Fruit fly (Drosophila melanogaster) whole organism, embryonic: Measurements from ENCODE around the gene Ns1.
A peak's percentile ranks its signal among the peaks of the same experiment; 100 is the strongest.

Source experiments
- Atf-2 ChIP-seq: fragments of 200-800 bp; sonication (Bioruptor generic); optimal IDR thresholded peaks from 2 replicates; lab custom pipeline; 2016; ENCODE audit warnings: missing biosample characterization, missing genetic modification characterization
- B-H2 ChIP-seq: fragments of 200-800 bp; sonication (Bioruptor generic); optimal IDR thresholded peaks from 2 replicates; lab custom pipeline; 2018; ENCODE audit warnings: missing biosample characterization, mild to moderate bottlenecking, missing genetic modification characterization
- Bgb ChIP-seq: fragments of 200-800 bp; sonication (Bioruptor generic); IDR thresholded peaks from 2 replicates; pipeline ENCODE4 v1.3.6; 2022; ENCODE audit warnings: missing biosample characterization, missing genetic modification characterization; ENCODE audit not compliant: partially characterized antibody
- CG10543 ChIP-seq: fragments of 200-800 bp; sonication (Bioruptor generic); optimal IDR thresholded peaks from 3 replicates; lab custom pipeline; 2017; ENCODE audit warnings: missing biosample characterization, mild to moderate bottlenecking, missing genetic modification characterization, moderate library complexity
- CG11398 ChIP-seq: fragments of 200-800 bp; sonication (Bioruptor generic); optimal IDR thresholded peaks from 2 replicates; lab custom pipeline; 2016; ENCODE audit warnings: missing biosample characterization, missing genetic modification characterization
- CG13123 ChIP-seq: fragments of 200-800 bp; sonication (Bioruptor generic); optimal IDR thresholded peaks from 2 replicates; lab custom pipeline; 2016; ENCODE audit warnings: missing biosample characterization, missing genetic modification characterization
- CG13424 ChIP-seq: fragments of 200-800 bp; sonication (Bioruptor generic); optimal IDR thresholded peaks from 2 replicates; lab custom pipeline; 2019; ENCODE audit warnings: missing biosample characterization, mild to moderate bottlenecking, missing genetic modification characterization, moderate library complexity
- CG14441 ChIP-seq: fragments of 200-800 bp; sonication (Bioruptor generic); IDR thresholded peaks from 2 replicates; pipeline ENCODE4 v1.3.6; 2022; ENCODE audit warnings: missing biosample characterization, missing genetic modification characterization
- CG17359 ChIP-seq: fragments of 200-800 bp; sonication (Bioruptor generic); optimal IDR thresholded peaks from 3 replicates; lab custom pipeline; 2018; ENCODE audit warnings: missing biosample characterization, mild to moderate bottlenecking, missing genetic modification characterization, moderate library complexity
- CG2116 ChIP-seq: fragments of 200-800 bp; sonication (Bioruptor generic); optimal IDR thresholded peaks from 3 replicates; lab custom pipeline; 2018; ENCODE audit warnings: missing biosample characterization, mild to moderate bottlenecking, missing genetic modification characterization
- CG2678 ChIP-seq: fragments of 200-800 bp; sonication (Bioruptor generic); optimal IDR thresholded peaks from 3 replicates; lab custom pipeline; 2019; ENCODE audit warnings: missing biosample characterization, mild to moderate bottlenecking, missing genetic modification characterization, moderate library complexity
- CG32532 ChIP-seq: fragments of 200-800 bp; sonication (Bioruptor generic); IDR thresholded peaks from 2 replicates; pipeline ENCODE4 v1.3.6; 2022; ENCODE audit warnings: missing biosample characterization, missing genetic modification characterization
- CG3281 ChIP-seq: fragments of 200-800 bp; sonication (Bioruptor generic); optimal IDR thresholded peaks from 3 replicates; lab custom pipeline; 2017; ENCODE audit warnings: missing biosample characterization, mild to moderate bottlenecking, missing genetic modification characterization
- CG33213 ChIP-seq: fragments of 200-800 bp; sonication (Bioruptor generic); optimal IDR thresholded peaks from 3 replicates; lab custom pipeline; 2016; ENCODE audit warnings: missing biosample characterization, missing genetic modification characterization
- CG34224 ChIP-seq: fragments of 200-800 bp; sonication (Bioruptor generic); IDR thresholded peaks from 3 replicates; pipeline ENCODE4 v1.3.6; 2022; ENCODE audit warnings: missing biosample characterization, missing genetic modification characterization; ENCODE audit not compliant: partially characterized antibody
- CG4360 ChIP-seq: fragments of 200-800 bp; sonication (Bioruptor generic); IDR thresholded peaks from 2 replicates; pipeline ENCODE4 v1.3.6; 2022; ENCODE audit warnings: missing biosample characterization, missing genetic modification characterization
- CG43689 ChIP-seq: fragments of 200-800 bp; sonication (Bioruptor generic); IDR thresholded peaks from 2 replicates; pipeline ENCODE4 v1.3.6; 2022; ENCODE audit warnings: missing biosample characterization, missing genetic modification characterization
- CG6175 ChIP-seq: fragments of 200-800 bp; sonication (Bioruptor generic); IDR thresholded peaks from 3 replicates; pipeline ENCODE4 v1.3.6; 2022; ENCODE audit warnings: missing biosample characterization, missing genetic modification characterization
- CG6791 ChIP-seq: fragments of 200-800 bp; sonication (Bioruptor generic); IDR thresholded peaks from 3 replicates; pipeline ENCODE4 v1.3.6; 2022; ENCODE audit warnings: missing biosample characterization, missing genetic modification characterization; ENCODE audit not compliant: partially characterized antibody
- CG9817 ChIP-seq: fragments of 200-800 bp; sonication (Bioruptor generic); optimal IDR thresholded peaks from 2 replicates; lab custom pipeline; 2018; ENCODE audit warnings: missing biosample characterization, mild to moderate bottlenecking, missing genetic modification characterization, moderate library complexity
- Dbx ChIP-seq: fragments of 200-800 bp; sonication (Bioruptor generic); IDR thresholded peaks from 3 replicates; pipeline ENCODE4 v1.3.6; 2022; ENCODE audit warnings: missing biosample characterization, missing genetic modification characterization
- Dp ChIP-seq: fragments of 200-800 bp; sonication (Bioruptor generic); optimal IDR thresholded peaks from 2 replicates; lab custom pipeline; 2018; ENCODE audit warnings: missing biosample characterization, mild to moderate bottlenecking, missing genetic modification characterization, moderate library complexity
- Ets65A ChIP-seq: fragments of 200-800 bp; sonication (Bioruptor generic); peaks from one replicate; lab custom pipeline; 2016; ENCODE audit warnings: missing biosample characterization, missing genetic modification characterization
- Hmr ChIP-seq: fragments of 200-800 bp; sonication (Bioruptor generic); optimal IDR thresholded peaks from 3 replicates; lab custom pipeline; 2017; ENCODE audit warnings: mild to moderate bottlenecking, missing biosample characterization, missing genetic modification reagents, missing genetic modification characterization
- Med ChIP-seq: fragments of 200-800 bp; sonication (Bioruptor generic); peaks from one replicate; lab custom pipeline; 2016; ENCODE audit warnings: missing biosample characterization, missing genetic modification characterization, mild to moderate bottlenecking, inconsistent platforms, moderate library complexity
- Meics ChIP-seq: fragments of 200-800 bp; sonication (Bioruptor generic); optimal IDR thresholded peaks from 2 replicates; lab custom pipeline; 2017; ENCODE audit warnings: missing biosample characterization, mild to moderate bottlenecking, missing genetic modification characterization
- Myb ChIP-seq: fragments of 200-800 bp; sonication (Bioruptor generic); optimal IDR thresholded peaks from 2 replicates; lab custom pipeline; 2016; ENCODE audit warnings: missing biosample characterization, missing genetic modification characterization
- Pdp1 ChIP-seq, 2 experiments: fragments of 200-800 bp; sonication (Bioruptor generic); optimal IDR thresholded peaks; 3 replicates each; lab custom pipeline; 2016; ENCODE audit warnings: missing biosample characterization in 2 of 2, missing genetic modification characterization in 2 of 2, mild to moderate bottlenecking in 1 of 2, moderate library complexity in 1 of 2
- Scr ChIP-seq: fragments of 200-800 bp; sonication (Bioruptor generic); IDR thresholded peaks from 2 replicates; pipeline ENCODE4 v1.3.6; 2022; ENCODE audit warnings: missing biosample characterization, missing genetic modification characterization; ENCODE audit not compliant: partially characterized antibody
- Sin3A ChIP-seq: fragments of >200 bp; optimal IDR thresholded peaks from 2 replicates; lab custom pipeline; 2018
- ewg ChIP-seq: fragments of 200-800 bp; sonication (Bioruptor generic); optimal IDR thresholded peaks from 3 replicates; lab custom pipeline; 2017; ENCODE audit warnings: mild to moderate bottlenecking, missing biosample characterization, missing genetic modification reagents, missing genetic modification characterization
- fd96Cb ChIP-seq: fragments of 200-800 bp; sonication (Bioruptor generic); optimal IDR thresholded peaks from 2 replicates; lab custom pipeline; 2018; ENCODE audit warnings: missing biosample characterization, mild to moderate bottlenecking, missing genetic modification characterization, moderate library complexity
- fu2 ChIP-seq: fragments of 200-800 bp; sonication (Bioruptor generic); optimal IDR thresholded peaks from 2 replicates; lab custom pipeline; 2016; ENCODE audit warnings: missing biosample characterization, missing genetic modification characterization
- gfzf ChIP-seq: fragments of 200-800 bp; sonication (Bioruptor generic); optimal IDR thresholded peaks from 2 replicates; lab custom pipeline; 2016; ENCODE audit warnings: missing biosample characterization, mild to moderate bottlenecking, missing genetic modification characterization, moderate library complexity
- grau ChIP-seq: fragments of 200-800 bp; optimal IDR thresholded peaks from 3 replicates; lab custom pipeline; 2019; ENCODE audit warnings: missing biosample characterization, mild to moderate bottlenecking, missing genetic modification characterization, moderate library complexity
- gro ChIP-seq: fragments of 200-800 bp; sonication (Bioruptor generic); optimal IDR thresholded peaks from 2 replicates; lab custom pipeline; 2016; ENCODE audit warnings: missing biosample characterization, missing genetic modification characterization
- gt ChIP-seq: fragments of 200-800 bp; sonication (Bioruptor generic); IDR thresholded peaks from 2 replicates; pipeline ENCODE4 v1.3.6; 2022; ENCODE audit warnings: missing biosample characterization, missing genetic modification characterization
- her ChIP-seq: fragments of 200-800 bp; sonication (Bioruptor generic); optimal IDR thresholded peaks from 2 replicates; lab custom pipeline; 2016; ENCODE audit warnings: missing biosample characterization, missing genetic modification characterization
- lilli ChIP-seq: fragments of 200-800 bp; sonication (Bioruptor generic); optimal IDR thresholded peaks from 3 replicates; lab custom pipeline; 2016; ENCODE audit warnings: missing biosample characterization, missing genetic modification characterization
- otp ChIP-seq: fragments of 200-800 bp; sonication (Bioruptor generic); IDR thresholded peaks from 3 replicates; pipeline ENCODE4, ENCODE4 v1.3.6; 2022; ENCODE audit warnings: missing biosample characterization, missing genetic modification characterization
- phol ChIP-seq: fragments of 200-800 bp; sonication (Bioruptor generic); optimal IDR thresholded peaks from 3 replicates; lab custom pipeline; 2018; ENCODE audit warnings: missing biosample characterization, mild to moderate bottlenecking, missing genetic modification characterization, moderate library complexity
- prd ChIP-seq, 3 experiments: fragments of >200 bp in 2 of 3; fragments of 200-800 bp in 1 of 3; sonication (Bioruptor generic) in 1 of 3; optimal IDR thresholded peaks in 2 of 3; IDR thresholded peaks in 1 of 3; 2 replicates in 2 of 3; 3 replicates in 1 of 3; pipeline versions ENCODE4 v1.3.6 to Lab custom; 2017 to 2022; ENCODE audit warnings: missing biosample characterization in 1 of 3, missing genetic modification characterization in 1 of 3
- pum ChIP-seq: fragments of 200-800 bp; sonication (Bioruptor generic); optimal IDR thresholded peaks from 2 replicates; lab custom pipeline; 2016; ENCODE audit warnings: missing biosample characterization, missing genetic modification characterization
- pzg ChIP-seq: fragments of 200-800 bp; sonication (Bioruptor generic); optimal IDR thresholded peaks from 3 replicates; lab custom pipeline; 2018; ENCODE audit warnings: missing biosample characterization, mild to moderate bottlenecking, missing genetic modification characterization, moderate library complexity
- sens ChIP-seq: fragments of 200-800 bp; sonication (Bioruptor generic); peaks from one replicate; lab custom pipeline; 2016; ENCODE audit warnings: missing biosample characterization, missing genetic modification characterization
- seq ChIP-seq: fragments of 200-800 bp; sonication (Bioruptor generic); IDR thresholded peaks from 2 replicates; pipeline ENCODE4 v1.3.6; 2022; ENCODE audit warnings: missing biosample characterization, missing genetic modification characterization
- sisA ChIP-seq: fragments of 200-800 bp; sonication (Bioruptor generic); IDR thresholded peaks from 2 replicates; pipeline ENCODE4 v1.3.6; 2022; ENCODE audit warnings: missing biosample characterization, missing genetic modification characterization
- sna ChIP-seq: fragments of 200-800 bp; sonication (Bioruptor generic); IDR thresholded peaks from 2 replicates; pipeline ENCODE4 v1.3.6; 2022; ENCODE audit warnings: missing biosample characterization, missing genetic modification characterization; ENCODE audit not compliant: partially characterized antibody
- twi ChIP-seq: fragments of 200-800 bp; optimal IDR thresholded peaks from 2 replicates; lab custom pipeline; 2019; ENCODE audit warnings: missing biosample characterization, mild to moderate bottlenecking, missing genetic modification characterization, moderate library complexity

The Ns1 gene

dm6 chr3R:17072526-17073114 lies at the start of gene Ns1, which contains the start of gene mRpS11 (continued):
- TF ChIP-seq Dbx, result peak; percentile 61; the same call in 2 of the 3 replicates
- TF ChIP-seq CG32532, result peak; percentile 52
- TF ChIP-seq CG9817 (tag; lab: Kevin White, UChicago), result no peak
- peak; percentile 47 for TF ChIP-seq grau (tag; lab: Kevin White, UChicago)
- peak; percentile 94 for TF ChIP-seq Med
- no peak for TF ChIP-seq CG43689 (GFP tag; lab: Robert Waterston, UW)
- peak; percentile 34 for TF ChIP-seq CG2116
- TF ChIP-seq Scr (GFP tag; lab: Robert Waterston, UW), result peak; percentile 49
- no peak for TF ChIP-seq CG4360
- peak; percentile 39 for TF ChIP-seq Hmr (GFP tag; lab: Kevin White, UChicago)
- peak; percentile 15; the same call in 1 of the 3 replicates for TF ChIP-seq otp
- peak; percentile 36 for TF ChIP-seq her (GFP tag; lab: Kevin White, UChicago)
- TF ChIP-seq CG3281, result peak; percentile 34
- peak; percentile 66 for TF ChIP-seq sens (GFP tag; lab: Kevin White, UChicago)
- peak; percentile 34 for TF ChIP-seq Dp (GFP tag; lab: Kevin White, UChicago)
- TF ChIP-seq CG2678 (tag; lab: Kevin White, UChicago), result no peak
- peak; percentile 51 for TF ChIP-seq phol
- TF ChIP-seq seq (GFP tag; lab: Robert Waterston, UW), result 0 out of 2 replicates have a peak, but pooled peaks have one; percentile 15
- TF ChIP-seq CG13123 (GFP tag; lab: Kevin White, UChicago), result no peak
- 0 out of 2 replicates have a peak, but pooled peaks have one; percentile 27 for TF ChIP-seq sisA (GFP tag; lab: Robert Waterston, UW)
- TF ChIP-seq Atf-2 (GFP tag; lab: Kevin White, UChicago), result peak; percentile 2
- peak; percentile 20 for TF ChIP-seq ewg
- TF ChIP-seq gt (GFP tag; lab: Robert Waterston, UW), result no peak
- TF ChIP-seq pum (GFP tag; lab: Kevin White, UChicago), result peak; percentile 23
- TF ChIP-seq gfzf (GFP tag; lab: Kevin White, UChicago), result peak; percentile 20
- TF ChIP-seq CG17359 (tag; lab: Kevin White, UChicago), result peak; percentile 2
- peak; percentile 14 for TF ChIP-seq CG13424 (tag; lab: Kevin White, UChicago)
- no peak for TF ChIP-seq prd (optimal IDR thresholded peaks at IDR 0.05; lab: Kevin White, UChicago)
- TF ChIP-seq prd (GFP tag; IDR thresholded peaks at IDR 0.05; lab: Robert Waterston, UW), result peak; percentile 43; the same call in 1 of the 3 replicates
- TF ChIP-seq fu2 (GFP tag; lab: Kevin White, UChicago), result peak; percentile 56
- peak; percentile 79 for TF ChIP-seq Sin3A (lab: Kevin White, UChicago)
- peak; percentile 91 for TF ChIP-seq pzg
- peak; percentile 44 for TF ChIP-seq CG33213 (GFP tag; lab: Kevin White, UChicago)
- peak; percentile 24 for TF ChIP-seq lilli (GFP tag; lab: Kevin White, UChicago)
- TF ChIP-seq B-H2, result peak; percentile 68
- TF ChIP-seq twi (tag; lab: Kevin White, UChicago), result peak; percentile 34
- no peak for TF ChIP-seq CG34224 (GFP tag; lab: Robert Waterston, UW)
- 0 out of 2 replicates have a peak, but pooled peaks have one; percentile 17 for TF ChIP-seq sna (GFP tag; lab: Robert Waterston, UW)
- TF ChIP-seq Ets65A (GFP tag; lab: Kevin White, UChicago), result peak; percentile 94
- peak in 1 of 2 experiments; percentile 100 for TF ChIP-seq Pdp1 (GFP tag; optimal IDR thresholded peaks at IDR 0.05; lab: Kevin White, UChicago)
- peak; percentile 50 for TF ChIP-seq Myb (GFP tag; lab: Kevin White, UChicago)
- TF ChIP-seq gro, result peak; percentile 29
- peak; percentile 52; the same call in 2 of the 3 replicates for TF ChIP-seq CG6791 (GFP tag; lab: Robert Waterston, UW)
- TF ChIP-seq CG14441 (GFP tag; lab: Robert Waterston, UW), result no peak
- TF ChIP-seq Meics, result peak; percentile 27
- peak; percentile 1 for TF ChIP-seq CG11398 (GFP tag; lab: Kevin White, UChicago)
- TF ChIP-seq CG10543 (GFP tag; lab: Kevin White, UChicago), result peak; percentile 32
- peak; percentile 43; the same call in 1 of the 2 replicates for TF ChIP-seq Bgb (GFP tag; lab: Robert Waterston, UW)
- no peak for TF ChIP-seq CG6175
- no peak for TF ChIP-seq fd96Cb (tag; lab: Kevin White, UChicago)
